Fruit fly (Drosophila melanogaster): Measurements from ENCODE around the gene CG31974.

- no peak for TF ChIP-seq CG3032 (tag; optimal IDR thresholded peaks at IDR 0.05)
- TF ChIP-seq CG3919 (GFP tag; optimal IDR thresholded peaks at IDR 0.05), result no peak
- TF ChIP-seq CG6276 (GFP tag; optimal IDR thresholded peaks at IDR 0.05), result no peak
- TF ChIP-seq fd85E (GFP tag; optimal IDR thresholded peaks at IDR 0.05), result no peak
- no peak for TF ChIP-seq Smox (GFP tag; optimal IDR thresholded peaks at IDR 0.05)
- no peak for TF ChIP-seq CG16779 (tag; optimal IDR thresholded peaks at IDR 0.05)
- TF ChIP-seq Eip75B (GFP tag; optimal IDR thresholded peaks at IDR 0.05), result no peak
- TF ChIP-seq Gug (GFP tag; IDR thresholded peaks at IDR 0.05), result no peak
- no peak for TF ChIP-seq lz (GFP tag; optimal IDR thresholded peaks at IDR 0.05)
These were observed 28.5 kb downstream of the CG31974 start, which contains the start of gene ND-15 for dm6 chr2L:114429-114828.
